Fruit fly (Drosophila melanogaster) whole organism, embryonic: ENCODE data around the gene CG31381.

ENCODE experiments used
- Atf3 ChIP-seq: fragments of 200-800 bp; sonication (Bioruptor generic); optimal IDR thresholded peaks from 3 replicates; lab custom pipeline; 2016; ENCODE audit warnings: missing biosample characterization, missing genetic modification characterization
- Bgb ChIP-seq: fragments of 200-800 bp; sonication (Bioruptor generic); IDR thresholded peaks from 2 replicates; pipeline ENCODE4 v1.3.6; 2022; ENCODE audit warnings: missing biosample characterization, missing genetic modification characterization; ENCODE audit not compliant: partially characterized antibody
- CG1024 ChIP-seq: fragments of 200-800 bp; sonication (Bioruptor generic); IDR thresholded peaks from 2 replicates; pipeline ENCODE4 v1.3.6; 2022; ENCODE audit warnings: missing biosample characterization, missing genetic modification characterization
- CG10462 ChIP-seq: fragments of 200-800 bp; sonication (Bioruptor generic); optimal IDR thresholded peaks from 2 replicates; lab custom pipeline; 2016; ENCODE audit warnings: missing biosample characterization, missing genetic modification characterization
- CG13123 ChIP-seq: fragments of 200-800 bp; sonication (Bioruptor generic); optimal IDR thresholded peaks from 2 replicates; lab custom pipeline; 2016; ENCODE audit warnings: missing biosample characterization, missing genetic modification characterization
- CG13775 ChIP-seq: fragments of 200-800 bp; sonication (Bioruptor generic); optimal IDR thresholded peaks from 3 replicates; lab custom pipeline; 2017; ENCODE audit warnings: missing biosample characterization, mild to moderate bottlenecking, missing genetic modification characterization
- CG14441 ChIP-seq: fragments of 200-800 bp; sonication (Bioruptor generic); IDR thresholded peaks from 2 replicates; pipeline ENCODE4 v1.3.6; 2022; ENCODE audit warnings: missing biosample characterization, missing genetic modification characterization
- CG1647 ChIP-seq: fragments of 200-800 bp; sonication (Bioruptor generic); optimal IDR thresholded peaks from 3 replicates; lab custom pipeline; 2016; ENCODE audit warnings: missing biosample characterization, missing genetic modification characterization
- CG18619 ChIP-seq: fragments of 200-800 bp; sonication (Bioruptor generic); optimal IDR thresholded peaks from 3 replicates; lab custom pipeline; 2017; ENCODE audit warnings: missing biosample characterization, mild to moderate bottlenecking, missing genetic modification characterization
- CG2678 ChIP-seq: fragments of 200-800 bp; sonication (Bioruptor generic); optimal IDR thresholded peaks from 3 replicates; lab custom pipeline; 2019; ENCODE audit warnings: missing biosample characterization, mild to moderate bottlenecking, missing genetic modification characterization, moderate library complexity
- CG2712 ChIP-seq: fragments of 200-800 bp; optimal IDR thresholded peaks from 3 replicates; lab custom pipeline; 2019; ENCODE audit warnings: missing biosample characterization, mild to moderate bottlenecking, missing genetic modification characterization, moderate library complexity
- CG33213 ChIP-seq: fragments of 200-800 bp; sonication (Bioruptor generic); optimal IDR thresholded peaks from 3 replicates; lab custom pipeline; 2016; ENCODE audit warnings: missing biosample characterization, missing genetic modification characterization
- CG5180 ChIP-seq: fragments of 200-800 bp; sonication (Bioruptor generic); optimal IDR thresholded peaks from 3 replicates; lab custom pipeline; 2017; ENCODE audit warnings: missing biosample characterization, missing genetic modification characterization, mild to moderate bottlenecking, moderate library complexity, missing genetic modification reagents
- CG9437 ChIP-seq: fragments of 200-800 bp; sonication (Bioruptor generic); optimal IDR thresholded peaks from 2 replicates; lab custom pipeline; 2018; ENCODE audit warnings: missing biosample characterization, mild to moderate bottlenecking, missing genetic modification characterization
- CrebB ChIP-seq: fragments of 200-800 bp; sonication (Bioruptor generic); optimal IDR thresholded peaks from 3 replicates; lab custom pipeline; 2018; ENCODE audit warnings: missing biosample characterization, mild to moderate bottlenecking, missing genetic modification characterization
- D19A ChIP-seq: fragments of 200-800 bp; optimal IDR thresholded peaks from 3 replicates; lab custom pipeline; 2019; ENCODE audit warnings: missing biosample characterization, mild to moderate bottlenecking, missing genetic modification characterization, moderate library complexity
- Doc2 ChIP-seq: fragments of 200-800 bp; sonication (Bioruptor generic); IDR thresholded peaks from 2 replicates; pipeline ENCODE4 v1.3.6; 2022; ENCODE audit warnings: missing biosample characterization, missing genetic modification characterization
- Drgx ChIP-seq: fragments of 200-800 bp; sonication (Bioruptor generic); IDR thresholded peaks from 2 replicates; pipeline ENCODE4 v1.3.6; 2022; ENCODE audit warnings: missing biosample characterization, missing genetic modification characterization
- Gsc ChIP-seq: fragments of 200-800 bp; sonication (Bioruptor generic); IDR thresholded peaks from 2 replicates; pipeline ENCODE4 v1.3.6; 2022; ENCODE audit warnings: missing biosample characterization, missing genetic modification characterization
- H2.0 ChIP-seq: fragments of 200-800 bp; sonication (Bioruptor generic); IDR thresholded peaks from 2 replicates; pipeline ENCODE4 v1.3.6; 2022; ENCODE audit warnings: missing biosample characterization, missing genetic modification characterization
- HLH3B ChIP-seq: fragments of 200-800 bp; sonication (Bioruptor generic); IDR thresholded peaks from 2 replicates; pipeline ENCODE4 v1.3.6; 2022; ENCODE audit warnings: missing biosample characterization, missing genetic modification characterization
- Hmr ChIP-seq: fragments of 200-800 bp; sonication (Bioruptor generic); optimal IDR thresholded peaks from 3 replicates; lab custom pipeline; 2017; ENCODE audit warnings: mild to moderate bottlenecking, missing biosample characterization, missing genetic modification reagents, missing genetic modification characterization
- MESR4 ChIP-seq: fragments of 200-800 bp; sonication (Bioruptor generic); optimal IDR thresholded peaks from 2 replicates; lab custom pipeline; 2018; ENCODE audit warnings: missing biosample characterization, mild to moderate bottlenecking, missing genetic modification characterization, moderate library complexity
- Meics ChIP-seq: fragments of 200-800 bp; sonication (Bioruptor generic); optimal IDR thresholded peaks from 2 replicates; lab custom pipeline; 2017; ENCODE audit warnings: missing biosample characterization, mild to moderate bottlenecking, missing genetic modification characterization
- Neu2 ChIP-seq: fragments of 200-800 bp; sonication (Bioruptor generic); optimal IDR thresholded peaks from 3 replicates; lab custom pipeline; 2016; ENCODE audit warnings: missing biosample characterization, missing genetic modification characterization, borderline replicate concordance
- Nf-YB ChIP-seq: fragments of 200-800 bp; sonication (Bioruptor generic); optimal IDR thresholded peaks from 3 replicates; lab custom pipeline; 2019; ENCODE audit warnings: missing biosample characterization, mild to moderate bottlenecking, missing genetic modification characterization, moderate library complexity
- Opbp ChIP-seq: fragments of 200-800 bp; sonication (Bioruptor generic); IDR thresholded peaks from 3 replicates; pipeline ENCODE4 v1.3.6; 2022; ENCODE audit warnings: missing biosample characterization, missing genetic modification characterization; ENCODE audit not compliant: partially characterized antibody
- Side ChIP-seq: fragments of 200-800 bp; sonication (Bioruptor generic); optimal IDR thresholded peaks from 2 replicates; lab custom pipeline; 2016; ENCODE audit warnings: missing biosample characterization, missing genetic modification characterization
- Stat92E ChIP-seq, 3 experiments: fragments of >200 bp in 2 of 3; fragments of 200-800 bp in 1 of 3; sonication (Bioruptor generic) in 1 of 3; optimal IDR thresholded peaks; 2 replicates each; lab custom pipeline; 2017 to 2019; ENCODE audit warnings: missing biosample characterization in 3 of 3, missing genetic modification characterization in 3 of 3, mild to moderate bottlenecking in 1 of 3, moderate library complexity in 1 of 3
- aop ChIP-seq: fragments of 200-800 bp; sonication (Bioruptor generic); IDR thresholded peaks from 2 replicates; pipeline ENCODE4 v1.3.6; 2022; ENCODE audit warnings: missing biosample characterization, missing genetic modification characterization
- chif ChIP-seq, 2 experiments: fragments of 200-800 bp; sonication (Bioruptor generic); optimal IDR thresholded peaks; 3 replicates each; lab custom pipeline; 2016; ENCODE audit warnings: missing biosample characterization in 2 of 2, missing genetic modification characterization in 2 of 2
- gce ChIP-seq: fragments of 200-800 bp; sonication (Bioruptor generic); IDR thresholded peaks from 3 replicates; pipeline ENCODE4 v1.3.6; 2022; ENCODE audit warnings: missing biosample characterization, missing genetic modification characterization
- grau ChIP-seq: fragments of 200-800 bp; optimal IDR thresholded peaks from 3 replicates; lab custom pipeline; 2019; ENCODE audit warnings: missing biosample characterization, mild to moderate bottlenecking, missing genetic modification characterization, moderate library complexity
- hkb ChIP-seq, 2 experiments: fragments of 200-800 bp in 1 of 2; fragments of >200 bp in 1 of 2; sonication (Bioruptor generic) in 1 of 2; IDR thresholded peaks in 1 of 2; optimal IDR thresholded peaks in 1 of 2; 2 replicates each; pipeline versions ENCODE4 v1.3.6 to Lab custom; 2017 to 2022; ENCODE audit warnings: missing biosample characterization in 1 of 2, missing genetic modification characterization in 1 of 2
- insv ChIP-seq, 2 experiments: fragments of 200-800 bp; sonication (Bioruptor generic); optimal IDR thresholded peaks; 3 replicates each; lab custom pipeline; 2016 to 2018; ENCODE audit warnings: missing biosample characterization in 2 of 2, missing genetic modification characterization in 2 of 2
- jigr1 ChIP-seq: fragments of 200-800 bp; sonication (Bioruptor generic); IDR thresholded peaks from 3 replicates; pipeline ENCODE4 v1.3.6; 2022; ENCODE audit warnings: missing biosample characterization, missing genetic modification characterization
- kah ChIP-seq: fragments of 200-800 bp; sonication (Bioruptor generic); optimal IDR thresholded peaks from 2 replicates; lab custom pipeline; 2018; ENCODE audit warnings: missing biosample characterization, mild to moderate bottlenecking, missing genetic modification characterization
- kni ChIP-seq: fragments of 200-800 bp; sonication (Bioruptor generic); optimal IDR thresholded peaks from 3 replicates; lab custom pipeline; 2017; ENCODE audit warnings: mild to moderate bottlenecking, missing biosample characterization, missing genetic modification reagents, missing genetic modification characterization
- peb ChIP-seq: fragments of 200-800 bp; sonication (Bioruptor generic); IDR thresholded peaks from 2 replicates; pipeline ENCODE4 v1.3.6; 2022; ENCODE audit warnings: missing biosample characterization, missing genetic modification characterization
- salm ChIP-seq: fragments of 200-800 bp; sonication (Bioruptor generic); optimal IDR thresholded peaks from 2 replicates; lab custom pipeline; 2018; ENCODE audit warnings: missing biosample characterization, mild to moderate bottlenecking, missing genetic modification characterization
- tio ChIP-seq: fragments of 200-800 bp; sonication (Bioruptor generic); optimal IDR thresholded peaks from 2 replicates; lab custom pipeline; 2017; ENCODE audit warnings: missing biosample characterization, missing genetic modification characterization, inconsistent platforms
- tll ChIP-seq, 2 experiments: fragments of 200-800 bp in 1 of 2; fragments of >200 bp in 1 of 2; sonication (Bioruptor generic) in 1 of 2; optimal IDR thresholded peaks; 2 replicates each; lab custom pipeline; 2017 to 2019; ENCODE audit warnings: missing biosample characterization in 2 of 2, missing genetic modification characterization in 2 of 2, mild to moderate bottlenecking in 1 of 2, moderate library complexity in 1 of 2
- toy ChIP-seq: fragments of 200-800 bp; sonication (Bioruptor generic); IDR thresholded peaks from 2 replicates; pipeline ENCODE4 v1.3.6; 2022; ENCODE audit warnings: missing biosample characterization, missing genetic modification characterization
- unc-4 ChIP-seq: fragments of 200-800 bp; sonication (Bioruptor generic); IDR thresholded peaks from 2 replicates; pipeline ENCODE4 v1.3.6; 2022; ENCODE audit warnings: missing biosample characterization, missing genetic modification characterization; ENCODE audit not compliant: partially characterized antibody
- vnd ChIP-seq: fragments of 200-800 bp; sonication (Bioruptor generic); IDR thresholded peaks from 3 replicates; pipeline ENCODE4 v1.3.6; 2022; ENCODE audit warnings: missing biosample characterization, missing genetic modification characterization; ENCODE audit not compliant: partially characterized antibody
- vvl ChIP-seq: fragments of 200-800 bp; sonication (Bioruptor generic); IDR thresholded peaks from 2 replicates; pipeline ENCODE4 v1.3.6; 2022; ENCODE audit warnings: missing biosample characterization, missing genetic modification characterization
- wor ChIP-seq: fragments of 200-800 bp; sonication (Bioruptor generic); IDR thresholded peaks from 2 replicates; pipeline ENCODE4 v1.3.6; 2022; ENCODE audit warnings: missing biosample characterization, missing genetic modification characterization
- zfh1 ChIP-seq: fragments of 200-800 bp; sonication (Bioruptor generic); IDR thresholded peaks from 3 replicates; pipeline ENCODE4 v1.3.6; 2022; ENCODE audit warnings: missing biosample characterization, missing genetic modification characterization

The CG31381 gene

DNA sequence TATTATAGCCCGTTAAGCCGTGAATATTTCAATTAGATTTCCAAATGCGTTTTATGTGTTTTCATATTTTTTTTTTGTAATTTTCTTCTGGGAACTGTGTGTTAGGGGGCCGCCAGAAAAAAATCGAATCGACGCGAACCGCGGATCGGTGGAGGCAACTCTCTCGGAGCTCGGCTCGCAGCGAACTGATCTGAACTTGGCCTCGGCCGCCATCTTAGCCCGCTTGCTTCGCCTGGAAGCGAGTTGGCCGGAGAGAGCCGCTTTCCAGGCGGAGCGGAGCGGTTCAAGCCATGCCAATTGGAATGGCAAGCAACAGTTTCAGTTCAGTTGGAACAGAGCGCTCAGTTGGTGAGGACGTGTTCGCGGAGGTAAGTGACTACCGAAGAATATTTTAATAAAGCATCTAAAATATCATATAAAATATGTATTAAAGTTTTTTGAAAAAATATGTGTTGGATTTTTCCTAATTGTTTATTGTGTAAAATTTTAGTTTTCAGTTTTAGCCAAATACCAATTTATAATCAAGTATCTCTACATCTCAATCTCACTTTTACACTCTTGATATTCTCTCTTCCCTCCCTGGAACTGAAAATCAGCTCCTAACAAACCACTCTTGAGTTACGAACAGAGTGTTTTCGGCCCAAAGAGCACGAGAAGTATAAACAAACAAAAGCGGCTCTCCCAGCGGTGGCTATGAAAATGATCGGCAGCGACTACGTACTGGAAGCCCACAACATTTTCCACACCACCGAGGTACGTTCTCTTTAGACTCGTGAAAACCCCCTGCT lies 17.8 kb downstream of the CG31381 start, which contains the start of the genes CG31121 and CG11069 (continued):
- TF ChIP-seq Bgb (GFP tag; lab: Robert Waterston, UW) (no peak), Atf3 (GFP tag; lab: Kevin White, UChicago) (no peak), Meics (GFP tag; lab: Kevin White, UChicago) (no peak), toy (no peak), Neu2 (GFP tag; lab: Kevin White, UChicago) (no peak), CG5180 (GFP tag; lab: Kevin White, UChicago) (peak; percentile 38), unc-4 (GFP tag; lab: Robert Waterston, UW) (no peak), HLH3B (GFP tag; lab: Robert Waterston, UW) (no peak), vnd (GFP tag; lab: Robert Waterston, UW) (no peak), CG14441 (GFP tag; lab: Robert Waterston, UW) (no peak), Doc2 (GFP tag; lab: Robert Waterston, UW) (no peak), kah (GFP tag; lab: Kevin White, UChicago) (peak; percentile 4), tio (GFP tag; lab: Kevin White, UChicago) (no peak), hkb (optimal IDR thresholded peaks at IDR 0.05; lab: Kevin White, UChicago) (no peak), hkb (GFP tag; IDR thresholded peaks at IDR 0.05; lab: Robert Waterston, UW) (no peak), Side (GFP tag; lab: Kevin White, UChicago) (no peak), CG13123 (GFP tag; lab: Kevin White, UChicago) (no peak), Hmr (GFP tag; lab: Kevin White, UChicago) (no peak), D19A (tag; lab: Kevin White, UChicago) (no peak), CG9437 (GFP tag; lab: Kevin White, UChicago) (no peak), CG2678 (no peak), gce (GFP tag; lab: Robert Waterston, UW) (peak; percentile 12; the same call in 1 of the 3 replicates), kni (GFP tag; lab: Kevin White, UChicago) (peak; percentile 50), wor (GFP tag; lab: Robert Waterston, UW) (no peak), insv (GFP tag; optimal IDR thresholded peaks at IDR 0.05; lab: Kevin White, UChicago) (peak in 1 of 2 experiments; percentile 88), CG10462 (GFP tag; lab: Kevin White, UChicago) (no peak), CG18619 (no peak), salm (tag; lab: Kevin White, UChicago) (no peak), Nf-YB (no peak), CG1647 (GFP tag; lab: Kevin White, UChicago) (no peak), CG1024 (GFP tag; lab: Robert Waterston, UW) (no peak), Stat92E (GFP tag; optimal IDR thresholded peaks at IDR 0.05; lab: Kevin White, UChicago) (no peak), jigr1 (GFP tag; lab: Robert Waterston, UW) (no peak), chif (GFP tag; optimal IDR thresholded peaks at IDR 0.05; lab: Kevin White, UChicago) (no peak), CG33213 (GFP tag; lab: Kevin White, UChicago) (no peak), Gsc (GFP tag; lab: Robert Waterston, UW) (no peak), peb (GFP tag; lab: Robert Waterston, UW) (no peak), zfh1 (GFP tag; lab: Robert Waterston, UW) (0 out of 3 replicates have a peak, but pooled peaks have one; percentile 24), CG2712 (no peak), vvl (GFP tag; lab: Robert Waterston, UW) (0 out of 2 replicates have a peak, but pooled peaks have one; percentile 9), Drgx (peak; percentile 45; the same call in 1 of the 2 replicates), CrebB (tag; lab: Kevin White, UChicago) (no peak), tll (GFP tag; optimal IDR thresholded peaks at IDR 0.05; lab: Kevin White, UChicago) (no peak), CG13775 (no peak), H2.0 (GFP tag; lab: Robert Waterston, UW) (no peak), Opbp (GFP tag; lab: Robert Waterston, UW) (0 out of 3 replicates have a peak, but pooled peaks have one; percentile 42), aop (GFP tag; lab: Robert Waterston, UW) (0 out of 2 replicates have a peak, but pooled peaks have one; percentile 17), MESR4 (no peak), grau (no peak)
